Fruit fly (Drosophila melanogaster) Kc167 (cell line): ENCODE data around the gene Pex23.

Experiments used
- Myc ChIP-seq: fragments of >200 bp; optimal IDR thresholded peaks from 2 replicates; lab custom pipeline; 2017; ENCODE audit warnings: missing external identifiers
- Sin3A ChIP-seq: fragments of >200 bp; optimal IDR thresholded peaks from 2 replicates; lab custom pipeline; 2018; ENCODE audit warnings: missing external identifiers
- h ChIP-seq: fragments of >200 bp; optimal IDR thresholded peaks from 3 replicates; lab custom pipeline; 2018; ENCODE audit warnings: missing external identifiers
- insv ChIP-seq: fragments of >200 bp; optimal IDR thresholded peaks from 3 replicates; lab custom pipeline; 2018; ENCODE audit warnings: missing external identifiers
- psq ChIP-seq: fragments of >200 bp; optimal IDR thresholded peaks from 2 replicates; lab custom pipeline; 2017; ENCODE audit warnings: missing external identifiers
- ttk ChIP-seq: sonication (Bioruptor generic); optimal IDR thresholded peaks from 2 replicates; lab custom pipeline; 2017; ENCODE audit warnings: missing external identifiers

Gene Pex23

DNA sequence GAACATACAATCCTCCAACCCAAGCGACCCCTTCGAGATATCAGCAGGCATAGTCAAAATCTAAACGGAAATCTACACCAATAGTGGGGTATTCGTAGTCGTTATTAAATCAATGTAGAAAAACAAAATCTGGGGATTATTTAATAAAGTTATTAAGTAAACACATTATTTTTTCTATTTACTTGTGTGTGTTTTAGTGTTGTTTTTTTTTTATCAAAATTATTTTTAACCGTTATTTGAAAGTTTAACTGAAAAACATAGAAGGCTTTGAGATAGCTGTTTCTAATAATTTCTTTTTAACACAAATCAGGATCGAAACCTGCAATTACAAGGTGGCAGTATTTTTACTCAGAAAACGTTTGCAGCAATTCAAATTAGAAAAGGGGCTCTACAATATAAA is 7.4 kb upstream of the Pex23 start, which contains the start of gene polo:
Gene polo (plus strand): TSS at position 301 of the 400 bp plus-strand sequence.
- TF ChIP-seq insv (lab: Kevin White, UChicago): no peak
- no peak for TF ChIP-seq Myc (lab: Kevin White, UChicago)
- TF ChIP-seq Sin3A (lab: Kevin White, UChicago): no peak
- TF ChIP-seq psq (lab: Kevin White, UChicago): no peak
- TF ChIP-seq ttk (lab: Kevin White, UChicago): no peak
- TF ChIP-seq h (lab: Kevin White, UChicago): no peak

DNA sequence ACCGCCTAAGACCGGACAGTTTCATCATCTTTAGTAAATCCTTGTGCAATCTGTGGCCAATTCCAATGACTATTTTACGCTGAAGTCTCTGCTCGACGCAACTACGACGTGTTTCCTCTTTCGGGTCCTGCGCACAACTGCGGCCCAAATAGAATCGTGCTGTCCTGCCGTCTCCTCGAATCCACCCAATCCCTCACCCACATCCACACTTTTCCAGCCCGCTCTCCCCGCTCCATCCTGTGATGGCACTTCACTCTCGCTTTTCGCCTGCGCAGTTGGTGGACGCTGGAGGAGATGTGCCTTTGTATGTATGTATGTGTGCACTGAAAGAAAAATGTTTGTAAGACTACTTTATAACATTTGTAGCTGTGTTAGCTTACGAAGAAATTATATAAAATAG is 4.2 kb upstream of the Pex23 start, which contains the start of gene CG32225:
Gene CG32225 (minus strand): TSS at position 142 of the 400 bp plus-strand sequence.
- no peak for TF ChIP-seq ttk (lab: Kevin White, UChicago)
- TF ChIP-seq Sin3A (lab: Kevin White, UChicago): no peak
- no peak for TF ChIP-seq psq (lab: Kevin White, UChicago)

DNA sequence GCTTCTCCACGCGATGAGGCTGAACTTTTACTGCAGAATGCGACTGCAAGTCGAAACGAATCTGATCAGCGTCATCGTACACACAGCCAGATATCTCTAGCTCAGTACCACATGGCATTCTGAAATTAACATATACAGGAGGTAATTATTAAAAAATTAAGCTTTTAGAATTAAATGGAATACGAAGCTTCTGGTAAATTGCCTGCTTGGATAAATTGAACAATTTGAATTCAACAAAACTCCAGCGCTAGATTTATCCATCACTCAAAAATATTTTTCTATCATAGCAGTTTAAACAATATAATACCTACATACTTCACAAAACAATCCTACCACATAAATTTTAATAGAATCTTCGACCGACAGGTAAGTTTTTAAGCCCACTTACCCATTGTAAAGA is 2.8 kb downstream of the Pex23 start, which contains the start of gene SCCRO4:
Gene SCCRO4 (plus strand): TSS at position 301 of the 400 bp plus-strand sequence.
- TF ChIP-seq Myc (lab: Kevin White, UChicago) (no peak), h (lab: Kevin White, UChicago) (no peak)

DNA sequence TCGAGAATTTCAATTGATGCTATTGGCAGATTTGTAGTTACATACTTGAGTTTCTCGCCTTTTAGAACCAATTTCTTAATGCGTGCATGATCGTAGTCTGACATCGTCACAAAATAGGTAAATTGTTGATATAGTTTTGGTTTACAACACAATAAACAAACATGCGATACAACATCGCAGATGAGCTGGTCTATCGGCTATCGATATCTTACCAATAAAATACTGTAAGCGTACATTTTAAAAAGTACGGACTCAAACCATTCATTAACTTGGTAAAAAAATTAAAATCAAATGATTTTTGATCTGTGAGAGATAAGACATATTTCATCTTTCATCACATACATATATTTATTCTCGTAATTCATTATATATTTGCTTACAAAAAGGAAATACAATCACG is 5.1 kb downstream of the Pex23 start, which contains the start of gene FRG1:
Gene FRG1 (minus strand): TSS at position 175 of the 400 bp plus-strand sequence.
- TF ChIP-seq h (lab: Kevin White, UChicago): no peak
- no peak for TF ChIP-seq Myc (lab: Kevin White, UChicago)
- no peak for TF ChIP-seq insv (lab: Kevin White, UChicago)
- TF ChIP-seq ttk (lab: Kevin White, UChicago): no peak

DNA sequence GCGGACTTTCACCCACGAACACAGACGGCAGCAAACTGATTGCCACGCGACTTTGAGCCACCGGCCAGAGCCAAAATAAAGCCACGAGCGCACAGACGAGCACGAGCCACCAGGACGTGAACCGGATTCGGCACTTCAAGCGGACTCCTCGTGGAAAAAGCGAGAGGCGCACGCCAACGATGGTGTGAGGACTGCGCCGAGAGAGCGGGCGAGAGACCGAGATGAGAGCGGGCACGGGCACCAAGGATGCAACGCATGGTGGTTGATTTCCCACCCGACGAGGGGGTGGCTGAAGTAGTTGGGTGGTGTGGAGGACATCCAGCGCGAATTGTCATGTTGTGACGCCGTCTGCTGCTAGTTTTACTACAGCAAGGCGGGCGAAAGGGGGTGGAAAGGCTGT is 6.8 kb downstream of the Pex23 start, which contains the start of gene gogo:
Gene gogo (minus strand): TSS at position 39 of the 400 bp plus-strand sequence.
- TF ChIP-seq Myc (lab: Kevin White, UChicago): no peak
- TF ChIP-seq Sin3A (lab: Kevin White, UChicago): no peak
- TF ChIP-seq insv (lab: Kevin White, UChicago): no peak
- no peak for TF ChIP-seq ttk (lab: Kevin White, UChicago)

DNA sequence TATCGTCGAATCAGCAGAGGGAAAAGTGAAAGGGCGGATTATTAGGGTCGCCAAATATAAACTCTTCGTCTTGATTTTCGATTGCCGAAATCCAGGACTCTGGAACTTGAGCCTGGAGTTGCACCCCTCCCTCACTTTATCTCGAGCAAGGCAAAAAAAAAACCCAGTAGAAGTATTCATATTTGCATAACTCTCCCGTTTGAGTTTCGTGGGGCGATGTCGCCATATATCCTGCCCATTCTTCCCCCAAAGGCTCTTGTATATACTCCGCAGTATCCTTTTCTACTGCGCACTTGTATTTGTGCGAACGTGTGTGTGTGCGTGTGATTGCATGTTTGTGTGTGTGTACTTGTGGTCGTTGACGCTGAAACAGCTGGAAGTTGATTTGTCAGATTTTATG is 14.9 kb downstream of the Pex23 start:
- no peak for TF ChIP-seq h (lab: Kevin White, UChicago)
- TF ChIP-seq ttk (lab: Kevin White, UChicago): no peak
- TF ChIP-seq Myc (lab: Kevin White, UChicago): no peak
- no peak for TF ChIP-seq Sin3A (lab: Kevin White, UChicago)
- TF ChIP-seq insv (lab: Kevin White, UChicago): no peak
- no peak for TF ChIP-seq psq (lab: Kevin White, UChicago)

DNA sequence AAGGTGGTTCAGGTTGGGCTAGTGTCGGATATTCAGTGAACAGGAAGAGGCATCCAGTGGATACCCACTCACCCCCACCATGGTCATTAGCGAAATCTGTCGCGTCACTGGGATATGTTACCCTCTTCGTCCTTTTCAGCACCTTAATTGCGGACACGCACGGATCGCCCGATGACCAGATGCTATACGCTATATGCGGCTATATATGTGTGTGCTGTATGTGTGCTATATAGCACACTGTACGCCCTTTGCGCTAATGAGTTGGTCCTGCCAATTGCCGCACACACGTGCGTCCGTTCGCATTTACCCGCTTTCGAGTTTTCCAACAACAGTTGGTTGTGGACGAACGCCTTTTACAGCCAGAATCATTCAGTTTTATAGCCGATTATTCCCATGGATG is 20.7 kb downstream of the Pex23 start:
- TF ChIP-seq Myc (lab: Kevin White, UChicago): no peak
- TF ChIP-seq ttk (lab: Kevin White, UChicago): no peak
- no peak for TF ChIP-seq insv (lab: Kevin White, UChicago)
- no peak for TF ChIP-seq Sin3A (lab: Kevin White, UChicago)
- TF ChIP-seq psq (lab: Kevin White, UChicago): no peak

DNA sequence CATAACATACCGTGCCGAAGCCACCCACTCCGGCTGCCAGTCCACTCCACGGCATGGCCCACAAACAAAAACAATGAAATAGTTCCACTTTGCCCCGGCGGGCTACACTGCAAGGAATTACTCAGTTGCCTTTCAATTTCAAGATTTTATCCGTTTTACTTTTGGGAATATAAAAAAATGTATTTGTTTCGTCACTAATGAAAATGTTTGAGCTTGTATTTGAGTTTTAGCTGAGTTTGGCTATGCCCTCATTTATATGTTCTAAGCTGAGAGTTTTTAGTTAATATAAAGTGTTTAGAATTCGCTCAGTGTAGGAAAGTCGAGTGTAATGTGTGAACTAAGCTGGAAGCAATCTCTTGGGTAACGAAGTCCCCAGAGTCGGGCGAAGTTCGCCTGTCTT is 25.3 kb downstream of the Pex23 start:
- TF ChIP-seq Myc (lab: Kevin White, UChicago) (no peak), h (lab: Kevin White, UChicago) (no peak), Sin3A (lab: Kevin White, UChicago) (no peak), psq (lab: Kevin White, UChicago) (no peak), ttk (lab: Kevin White, UChicago) (no peak), insv (lab: Kevin White, UChicago) (no peak)

DNA sequence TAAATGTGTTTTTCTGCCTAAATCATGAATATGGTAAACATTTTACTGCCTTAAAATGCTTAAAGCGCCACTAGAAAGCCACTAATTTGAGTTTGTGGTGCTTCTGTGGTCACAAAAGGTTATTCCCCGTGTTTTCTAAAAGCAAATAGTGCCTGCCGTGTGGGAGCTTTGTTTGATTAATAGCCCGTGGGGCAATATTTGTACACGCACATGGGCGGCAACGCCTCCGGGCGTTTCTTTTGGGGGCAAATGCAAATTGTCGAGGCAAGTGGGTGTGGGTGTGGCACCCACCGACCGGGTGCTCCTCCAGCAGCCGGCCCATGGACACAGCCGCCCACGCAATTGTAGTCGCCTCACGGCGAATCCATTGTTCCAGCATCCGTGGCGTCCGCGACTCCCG is 26.1 kb downstream of the Pex23 start:
- no peak for TF ChIP-seq h (lab: Kevin White, UChicago)
- TF ChIP-seq psq (lab: Kevin White, UChicago): no peak

DNA sequence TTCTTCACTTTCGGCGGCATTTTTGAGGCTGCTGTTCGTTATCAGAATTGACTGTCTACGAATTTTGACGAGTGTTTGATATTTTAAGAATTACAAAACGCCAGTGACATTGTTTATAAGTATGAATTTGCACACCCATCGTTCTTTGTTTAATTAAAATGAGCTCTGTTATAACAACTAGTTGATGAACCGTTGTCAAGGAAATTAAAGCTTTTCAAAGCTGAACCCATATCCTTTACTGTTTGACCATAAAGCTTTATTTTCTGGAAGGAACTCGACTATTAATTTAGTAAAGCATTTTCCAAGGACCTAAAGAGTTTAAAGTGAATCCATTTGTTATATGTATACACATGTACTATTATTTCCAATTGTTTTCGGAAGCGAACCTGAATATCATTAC is 26.7 kb downstream of the Pex23 start, which contains the start of gene CG17122:
Gene CG17122 (minus strand): TSS at position 101 of the 400 bp plus-strand sequence.
- no peak for TF ChIP-seq Sin3A (lab: Kevin White, UChicago)
- TF ChIP-seq ttk (lab: Kevin White, UChicago): no peak
- TF ChIP-seq h (lab: Kevin White, UChicago): no peak
- no peak for TF ChIP-seq psq (lab: Kevin White, UChicago)
- TF ChIP-seq Myc (lab: Kevin White, UChicago): no peak
- TF ChIP-seq insv (lab: Kevin White, UChicago): no peak

DNA sequence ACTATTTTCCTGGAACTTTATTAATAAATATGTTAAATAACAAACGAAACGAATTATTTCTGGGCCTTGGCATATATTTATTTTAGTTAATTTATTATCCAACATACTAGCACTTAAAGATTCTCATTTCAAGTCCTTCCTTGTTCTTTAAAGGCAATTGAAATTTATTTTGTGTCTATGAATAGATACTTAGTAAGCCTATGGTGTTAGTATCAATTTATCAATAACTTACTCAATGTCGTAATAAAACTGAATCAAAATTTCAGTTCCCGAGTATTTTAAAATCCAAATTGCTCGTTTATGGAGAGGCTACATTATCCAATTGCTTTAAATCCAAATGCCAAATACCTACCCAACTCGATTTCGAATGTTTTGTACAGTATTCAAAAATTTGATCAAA is 36.4 kb downstream of the Pex23 start, which contains the start of gene CG32228:
Gene CG32228 (plus strand): TSS at position 301 of the 400 bp plus-strand sequence.
- no peak for TF ChIP-seq insv (lab: Kevin White, UChicago)
- TF ChIP-seq Myc (lab: Kevin White, UChicago): no peak
- no peak for TF ChIP-seq h (lab: Kevin White, UChicago)
- no peak for TF ChIP-seq Sin3A (lab: Kevin White, UChicago)
- no peak for TF ChIP-seq ttk (lab: Kevin White, UChicago)
- TF ChIP-seq psq (lab: Kevin White, UChicago): no peak

DNA sequence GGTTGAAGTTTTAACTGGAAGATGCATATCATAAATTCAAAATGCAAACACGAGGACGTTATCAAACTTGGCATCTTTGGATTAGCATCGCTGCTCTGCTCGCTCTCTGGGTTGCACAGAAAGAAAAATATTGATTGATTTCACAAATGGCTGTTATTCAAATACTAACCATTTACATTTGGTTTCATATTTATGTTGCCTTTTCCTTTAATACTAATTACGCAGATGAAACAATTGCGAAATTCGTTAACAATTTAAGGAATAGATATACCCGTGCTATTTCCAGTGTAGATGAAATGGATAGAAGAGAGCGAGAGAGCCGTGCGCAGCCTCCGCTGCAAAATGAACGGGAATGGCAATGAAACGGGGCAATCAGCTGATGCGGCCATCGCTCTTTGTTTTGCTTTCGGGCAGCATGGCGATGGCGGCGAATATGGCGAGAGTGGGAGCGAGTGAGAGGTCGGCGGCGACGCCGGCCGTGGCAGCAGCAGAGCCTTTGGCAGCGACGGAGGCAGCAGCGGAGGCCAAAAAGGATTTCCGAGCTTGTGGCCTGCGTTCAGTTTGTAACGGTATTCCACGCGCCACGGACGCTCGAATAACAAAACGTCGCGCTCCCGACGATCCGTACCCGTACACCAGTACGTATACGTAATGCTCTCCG is 54.3 kb downstream of the Pex23 start, which contains the start of gene rdgC:
Gene rdgC (plus strand): TSS at position 568 of the 661 bp plus-strand sequence.
- TF ChIP-seq psq (lab: Kevin White, UChicago): no peak
- TF ChIP-seq insv (lab: Kevin White, UChicago): no peak
- no peak for TF ChIP-seq h (lab: Kevin White, UChicago)
- no peak for TF ChIP-seq Sin3A (lab: Kevin White, UChicago)
- TF ChIP-seq ttk (lab: Kevin White, UChicago): no peak
- no peak for TF ChIP-seq Myc (lab: Kevin White, UChicago)
